Fruit fly (Drosophila melanogaster) whole organism, embryonic: Measurements from ENCODE around the gene Lerp.
A peak's percentile ranks its signal among the peaks of the same experiment; 100 is the strongest.

Experiments
- Antp ChIP-seq: fragments of 200-800 bp; sonication (Bioruptor generic); optimal IDR thresholded peaks from 3 replicates; lab custom pipeline; 2016; ENCODE audit warnings: missing biosample characterization, missing genetic modification characterization
- Atf6 ChIP-seq: fragments of 200-800 bp; sonication (Bioruptor generic); IDR thresholded peaks from 2 replicates; pipeline ENCODE4 v1.3.6; 2022; ENCODE audit warnings: missing biosample characterization, missing genetic modification characterization
- CG11247 ChIP-seq: fragments of 200-800 bp; sonication (Bioruptor generic); IDR thresholded peaks from 2 replicates; pipeline ENCODE4 v1.3.6; 2022; ENCODE audit warnings: missing biosample characterization, missing genetic modification characterization
- CG11504 ChIP-seq: fragments of 200-800 bp; sonication (Bioruptor generic); optimal IDR thresholded peaks from 3 replicates; lab custom pipeline; 2019; ENCODE audit warnings: missing biosample characterization, mild to moderate bottlenecking, missing genetic modification characterization, moderate library complexity
- CG12942 ChIP-seq: fragments of 200-800 bp; sonication (Bioruptor generic); optimal IDR thresholded peaks from 3 replicates; lab custom pipeline; 2016; ENCODE audit warnings: missing biosample characterization, missing genetic modification characterization
- CG13894 ChIP-seq: fragments of 200-800 bp; sonication (Bioruptor generic); optimal IDR thresholded peaks from 3 replicates; lab custom pipeline; 2018; ENCODE audit warnings: missing biosample characterization, mild to moderate bottlenecking, missing genetic modification characterization, moderate library complexity
- CG14050 ChIP-seq: fragments of 200-800 bp; sonication (Bioruptor generic); IDR thresholded peaks from 3 replicates; pipeline ENCODE4 v1.3.6; 2022; ENCODE audit warnings: missing biosample characterization, missing genetic modification characterization
- CG15269 ChIP-seq: fragments of 200-800 bp; sonication (Bioruptor generic); optimal IDR thresholded peaks from 2 replicates; lab custom pipeline; 2018; ENCODE audit warnings: missing biosample characterization, mild to moderate bottlenecking, missing genetic modification characterization, moderate library complexity
- CG17361 ChIP-seq: fragments of 200-800 bp; sonication (Bioruptor generic); IDR thresholded peaks from 3 replicates; pipeline ENCODE4 v1.3.6; 2022; ENCODE audit warnings: missing biosample characterization, missing genetic modification characterization
- CG18011 ChIP-seq: fragments of 200-800 bp; sonication (Bioruptor generic); optimal IDR thresholded peaks from 2 replicates; lab custom pipeline; 2017; ENCODE audit warnings: missing biosample characterization, missing genetic modification characterization, mild to moderate bottlenecking, moderate library complexity, missing genotype
- CG32532 ChIP-seq: fragments of 200-800 bp; sonication (Bioruptor generic); IDR thresholded peaks from 2 replicates; pipeline ENCODE4 v1.3.6; 2022; ENCODE audit warnings: missing biosample characterization, missing genetic modification characterization
- CG3281 ChIP-seq: fragments of 200-800 bp; sonication (Bioruptor generic); optimal IDR thresholded peaks from 3 replicates; lab custom pipeline; 2017; ENCODE audit warnings: missing biosample characterization, mild to moderate bottlenecking, missing genetic modification characterization
- CG8290 ChIP-seq, 3 experiments: fragments of 200-800 bp; sonication (Bioruptor generic); optimal IDR thresholded peaks; 2 replicates each; lab custom pipeline; 2016 to 2019; ENCODE audit warnings: missing biosample characterization in 3 of 3, missing genetic modification characterization in 3 of 3, mild to moderate bottlenecking in 2 of 3, moderate library complexity in 1 of 3
- CG8924 ChIP-seq: fragments of 200-800 bp; optimal IDR thresholded peaks from 3 replicates; lab custom pipeline; 2019; ENCODE audit warnings: missing biosample characterization, mild to moderate bottlenecking, missing genetic modification characterization, moderate library complexity
- CG9797 ChIP-seq: fragments of 200-800 bp; sonication (Bioruptor generic); optimal IDR thresholded peaks from 3 replicates; lab custom pipeline; 2018; ENCODE audit warnings: missing biosample characterization, mild to moderate bottlenecking, missing genetic modification characterization
- Deaf1 ChIP-seq: fragments of 200-800 bp; optimal IDR thresholded peaks from 3 replicates; lab custom pipeline; 2019; ENCODE audit warnings: missing biosample characterization, mild to moderate bottlenecking, missing genetic modification characterization, moderate library complexity
- Dip2 ChIP-seq: fragments of 200-800 bp; sonication (Bioruptor generic); IDR thresholded peaks from 2 replicates; pipeline ENCODE4 v1.3.6; 2022; ENCODE audit warnings: missing biosample characterization, missing genetic modification characterization
- E2f1 ChIP-seq: fragments of 200-800 bp; sonication (Bioruptor generic); IDR thresholded peaks from 2 replicates; pipeline ENCODE4 v1.3.6; 2022; ENCODE audit warnings: missing biosample characterization, missing genetic modification characterization
- HHEX ChIP-seq: fragments of 200-800 bp; sonication (Bioruptor generic); optimal IDR thresholded peaks from 3 replicates; lab custom pipeline; 2017; ENCODE audit warnings: missing biosample characterization, mild to moderate bottlenecking, missing genetic modification characterization, missing genetic modification reagents
- Hand ChIP-seq: fragments of 200-800 bp; sonication (Bioruptor generic); optimal IDR thresholded peaks from 2 replicates; lab custom pipeline; 2017; ENCODE audit warnings: mild to moderate bottlenecking, missing biosample characterization, missing genetic modification reagents, missing genetic modification characterization
- Hsf ChIP-seq: fragments of 200-800 bp; sonication (Bioruptor generic); optimal IDR thresholded peaks from 3 replicates; lab custom pipeline; 2016; ENCODE audit warnings: missing biosample characterization, missing genetic modification characterization
- Mes4 ChIP-seq: fragments of 200-800 bp; sonication (Bioruptor generic); optimal IDR thresholded peaks from 2 replicates; lab custom pipeline; 2016; ENCODE audit warnings: missing biosample characterization, missing genetic modification characterization
- Mrtf ChIP-seq: fragments of 200-800 bp; sonication (Bioruptor generic); IDR thresholded peaks from 3 replicates; pipeline ENCODE4 v1.3.6; 2022; ENCODE audit warnings: missing biosample characterization, missing genetic modification characterization
- Sry-β ChIP-seq: fragments of 200-800 bp; sonication (Bioruptor generic); optimal IDR thresholded peaks from 2 replicates; lab custom pipeline; 2018; ENCODE audit warnings: missing biosample characterization, mild to moderate bottlenecking, missing genetic modification characterization, moderate library complexity
- Trl ChIP-seq, 3 experiments: fragments of >200 bp in 2 of 3; fragments of 200-800 bp in 1 of 3; sonication (Bioruptor generic) in 1 of 3; optimal IDR thresholded peaks; 2 replicates in 1 of 3; 3 replicates in 2 of 3; lab custom pipeline; 2016 to 2017; ENCODE audit warnings: missing biosample characterization in 1 of 3, missing genetic modification characterization in 1 of 3
- Xrp1 ChIP-seq: fragments of 200-800 bp; sonication (Bioruptor generic); IDR thresholded peaks from 2 replicates; pipeline ENCODE4 v1.3.6; 2022; ENCODE audit warnings: missing biosample characterization, missing genetic modification characterization
- ara ChIP-seq: fragments of 200-800 bp; sonication (Bioruptor generic); IDR thresholded peaks from 2 replicates; pipeline ENCODE4 v1.3.6; 2022; ENCODE audit warnings: missing biosample characterization, missing genetic modification characterization
- bsh ChIP-seq, 2 experiments: fragments of 200-800 bp; sonication (Bioruptor generic); optimal IDR thresholded peaks; 2 replicates each; lab custom pipeline; 2017 to 2018; ENCODE audit warnings: mild to moderate bottlenecking in 2 of 2, missing biosample characterization in 2 of 2, missing genetic modification characterization in 2 of 2, moderate library complexity in 1 of 2
- cg ChIP-seq: fragments of 200-800 bp; sonication (Bioruptor generic); optimal IDR thresholded peaks from 3 replicates; lab custom pipeline; 2019; ENCODE audit warnings: missing biosample characterization, mild to moderate bottlenecking, missing genetic modification characterization, moderate library complexity
- dmrt11E ChIP-seq: fragments of 200-800 bp; sonication (Bioruptor generic); optimal IDR thresholded peaks from 3 replicates; lab custom pipeline; 2018; ENCODE audit warnings: missing biosample characterization, mild to moderate bottlenecking, missing genetic modification characterization, moderate library complexity
- gro ChIP-seq: fragments of 200-800 bp; sonication (Bioruptor generic); optimal IDR thresholded peaks from 2 replicates; lab custom pipeline; 2016; ENCODE audit warnings: missing biosample characterization, missing genetic modification characterization
- hb ChIP-seq: fragments of 200-800 bp; sonication (Bioruptor generic); IDR thresholded peaks from 3 replicates; pipeline ENCODE4 v1.3.6; 2022; ENCODE audit warnings: missing biosample characterization, missing genetic modification characterization; ENCODE audit not compliant: partially characterized antibody
- ken ChIP-seq: fragments of 200-800 bp; sonication (Bioruptor generic); IDR thresholded peaks from 3 replicates; pipeline ENCODE4 v1.3.6; 2022; ENCODE audit warnings: missing biosample characterization, missing genetic modification characterization
- lilli ChIP-seq: fragments of 200-800 bp; sonication (Bioruptor generic); optimal IDR thresholded peaks from 3 replicates; lab custom pipeline; 2016; ENCODE audit warnings: missing biosample characterization, missing genetic modification characterization
- lov ChIP-seq, 2 experiments: fragments of 200-800 bp in 1 of 2; fragments of >200 bp in 1 of 2; sonication (Bioruptor generic) in 1 of 2; IDR thresholded peaks in 1 of 2; optimal IDR thresholded peaks in 1 of 2; 2 replicates in 1 of 2; 3 replicates in 1 of 2; pipeline versions ENCODE4 v1.3.6 to Lab custom; 2017 to 2022; ENCODE audit warnings: missing biosample characterization in 1 of 2, missing genetic modification characterization in 1 of 2
- nerfin-1 ChIP-seq: fragments of 200-800 bp; sonication (Bioruptor generic); optimal IDR thresholded peaks from 3 replicates; lab custom pipeline; 2019; ENCODE audit warnings: missing biosample characterization, mild to moderate bottlenecking, missing genetic modification characterization, moderate library complexity
- nerfin-2 ChIP-seq: fragments of 200-800 bp; sonication (Bioruptor generic); IDR thresholded peaks from 2 replicates; pipeline ENCODE4 v1.3.6; 2022; ENCODE audit warnings: missing biosample characterization, missing genetic modification characterization; ENCODE audit not compliant: partially characterized antibody
- odd ChIP-seq: fragments of 200-800 bp; sonication (Bioruptor generic); optimal IDR thresholded peaks from 2 replicates; lab custom pipeline; 2017; ENCODE audit warnings: missing biosample characterization, mild to moderate bottlenecking, missing genetic modification characterization
- prd ChIP-seq, 3 experiments: fragments of >200 bp in 2 of 3; fragments of 200-800 bp in 1 of 3; sonication (Bioruptor generic) in 1 of 3; optimal IDR thresholded peaks in 2 of 3; IDR thresholded peaks in 1 of 3; 2 replicates in 2 of 3; 3 replicates in 1 of 3; pipeline versions ENCODE4 v1.3.6 to Lab custom; 2017 to 2022; ENCODE audit warnings: missing biosample characterization in 1 of 3, missing genetic modification characterization in 1 of 3
- shn ChIP-seq: fragments of 200-800 bp; sonication (Bioruptor generic); optimal IDR thresholded peaks from 3 replicates; lab custom pipeline; 2016; ENCODE audit warnings: missing biosample characterization, missing genetic modification characterization
- tup ChIP-seq: fragments of 200-800 bp; sonication (Bioruptor generic); optimal IDR thresholded peaks from 2 replicates; lab custom pipeline; 2016; ENCODE audit warnings: missing biosample characterization, mild to moderate bottlenecking, missing genetic modification characterization, moderate library complexity
- tx ChIP-seq: fragments of 200-800 bp; sonication (Bioruptor generic); optimal IDR thresholded peaks from 2 replicates; lab custom pipeline; 2016; ENCODE audit warnings: missing biosample characterization, missing genetic modification characterization
- unc-4 ChIP-seq: fragments of 200-800 bp; sonication (Bioruptor generic); IDR thresholded peaks from 2 replicates; pipeline ENCODE4 v1.3.6; 2022; ENCODE audit warnings: missing biosample characterization, missing genetic modification characterization; ENCODE audit not compliant: partially characterized antibody
- wek ChIP-seq: fragments of 200-800 bp; sonication (Bioruptor generic); optimal IDR thresholded peaks from 3 replicates; lab custom pipeline; 2018; ENCODE audit warnings: missing biosample characterization, mild to moderate bottlenecking, missing genetic modification characterization, moderate library complexity
- zen ChIP-seq: fragments of 200-800 bp; sonication (Bioruptor generic); optimal IDR thresholded peaks from 3 replicates; lab custom pipeline; 2018; ENCODE audit warnings: missing biosample characterization, mild to moderate bottlenecking, missing genetic modification characterization, moderate library complexity
- zfh1 ChIP-seq: fragments of 200-800 bp; sonication (Bioruptor generic); IDR thresholded peaks from 3 replicates; pipeline ENCODE4 v1.3.6; 2022; ENCODE audit warnings: missing biosample characterization, missing genetic modification characterization
- zfh2 ChIP-seq: fragments of 200-800 bp; sonication (Bioruptor generic); optimal IDR thresholded peaks from 2 replicates; lab custom pipeline; 2016; ENCODE audit warnings: missing biosample characterization, missing genetic modification characterization

The Lerp gene

dm6 chr3R:26859228-26859627 is 3.7 kb downstream of the Lerp start (continued):
- no peak for TF ChIP-seq CG8290 (GFP tag; optimal IDR thresholded peaks at IDR 0.05; lab: Kevin White, UChicago)
- peak in 1 of 2 experiments; percentile 20 for TF ChIP-seq CG8290 (tag; optimal IDR thresholded peaks at IDR 0.05; lab: Kevin White, UChicago)
- peak; percentile 82 for TF ChIP-seq Xrp1 (GFP tag; lab: Robert Waterston, UW)
- TF ChIP-seq CG18011, result no peak
- TF ChIP-seq hb (GFP tag; lab: Robert Waterston, UW), result no peak
- TF ChIP-seq CG3281 (GFP tag; lab: Kevin White, UChicago), result peak; percentile 43
- TF ChIP-seq Hand (GFP tag; lab: Kevin White, UChicago), result peak; percentile 4
- TF ChIP-seq cg, result no peak
- 0 out of 3 replicates have a peak, but pooled peaks have one; percentile 42 for TF ChIP-seq ken (GFP tag; lab: Robert Waterston, UW)
- no peak for TF ChIP-seq odd (GFP tag; lab: Kevin White, UChicago)
- peak; percentile 26 for TF ChIP-seq CG8924 (tag; lab: Kevin White, UChicago)
- peak; percentile 34 for TF ChIP-seq HHEX (GFP tag; lab: Kevin White, UChicago)
- TF ChIP-seq zen (tag; lab: Kevin White, UChicago), result peak; percentile 9
- no peak for TF ChIP-seq nerfin-1
- no peak for TF ChIP-seq lov (optimal IDR thresholded peaks at IDR 0.05; lab: Kevin White, UChicago)
- TF ChIP-seq lov (GFP tag; IDR thresholded peaks at IDR 0.05; lab: Robert Waterston, UW), result peak; percentile 38; the same call in 1 of the 3 replicates
- TF ChIP-seq shn (GFP tag; lab: Kevin White, UChicago), result no peak
- peak; percentile 49; the same call in 1 of the 2 replicates for TF ChIP-seq ara (GFP tag; lab: Robert Waterston, UW)
- no peak for TF ChIP-seq CG9797 (GFP tag; lab: Kevin White, UChicago)
- 0 out of 3 replicates have a peak, but pooled peaks have one; percentile 26 for TF ChIP-seq CG17361 (GFP tag; lab: Robert Waterston, UW)
- peak; percentile 23 for TF ChIP-seq CG15269 (tag; lab: Kevin White, UChicago)
- peak; percentile 47; the same call in 1 of the 2 replicates for TF ChIP-seq Atf6 (GFP tag; lab: Robert Waterston, UW)
- peak; percentile 72 for TF ChIP-seq Antp
- TF ChIP-seq Sry-β (GFP tag; lab: Kevin White, UChicago), result no peak
- peak in 1 of 2 experiments; percentile 15 for TF ChIP-seq bsh (GFP tag; optimal IDR thresholded peaks at IDR 0.05; lab: Kevin White, UChicago)
- peak; percentile 45 for TF ChIP-seq E2f1 (GFP tag; lab: Robert Waterston, UW)
- TF ChIP-seq lilli (GFP tag; lab: Kevin White, UChicago), result peak; percentile 36
- TF ChIP-seq tup (GFP tag; lab: Kevin White, UChicago), result no peak
- TF ChIP-seq CG14050 (GFP tag; lab: Robert Waterston, UW), result peak; percentile 23; the same call in 1 of the 3 replicates
- TF ChIP-seq nerfin-2, result no peak
- no peak for TF ChIP-seq CG12942 (GFP tag; lab: Kevin White, UChicago)
- TF ChIP-seq tx, result no peak
- no peak for TF ChIP-seq Dip2 (GFP tag; lab: Robert Waterston, UW)
- peak; percentile 18 for TF ChIP-seq Mes4 (GFP tag; lab: Kevin White, UChicago)
- peak; percentile 25 for TF ChIP-seq dmrt11E (tag; lab: Kevin White, UChicago)
- TF ChIP-seq CG32532 (GFP tag; lab: Robert Waterston, UW), result 0 out of 2 replicates have a peak, but pooled peaks have one; percentile 48
- TF ChIP-seq Deaf1 (tag; lab: Kevin White, UChicago), result peak; percentile 21
- TF ChIP-seq gro (GFP tag; lab: Kevin White, UChicago), result peak; percentile 65
- TF ChIP-seq Trl (optimal IDR thresholded peaks at IDR 0.05; lab: Kevin White, UChicago), result no peak
- peak; percentile 72 for TF ChIP-seq Trl (GFP tag; optimal IDR thresholded peaks at IDR 0.05; lab: Kevin White, UChicago)
- TF ChIP-seq CG11247 (GFP tag; lab: Robert Waterston, UW), result peak; percentile 34; the same call in 1 of the 2 replicates
- TF ChIP-seq CG11504 (tag; lab: Kevin White, UChicago), result peak; percentile 55
- 0 out of 3 replicates have a peak, but pooled peaks have one; percentile 34 for TF ChIP-seq Mrtf (GFP tag; lab: Robert Waterston, UW)
- TF ChIP-seq unc-4, result no peak
- TF ChIP-seq prd (optimal IDR thresholded peaks at IDR 0.05; lab: Kevin White, UChicago), result no peak
- peak; percentile 79 for TF ChIP-seq prd (GFP tag; IDR thresholded peaks at IDR 0.05; lab: Robert Waterston, UW)
- no peak for TF ChIP-seq zfh2 (GFP tag; lab: Kevin White, UChicago)
- no peak for TF ChIP-seq wek (GFP tag; lab: Kevin White, UChicago)
- TF ChIP-seq Hsf (GFP tag; lab: Kevin White, UChicago), result peak; percentile 42
- TF ChIP-seq zfh1 (GFP tag; lab: Robert Waterston, UW), result 0 out of 3 replicates have a peak, but pooled peaks have one; percentile 54
- no peak for TF ChIP-seq CG13894 (tag; lab: Kevin White, UChicago)
